Worm (Caenorhabditis elegans) whole organism, L2 larva: Measurements from ENCODE around the gene C51E3.6.

Experiments used
- F13H6.1 ChIP-seq: sonication (generic microtip); optimal IDR thresholded peaks from 2 replicates; lab custom pipeline; 2016; ENCODE audit warnings: missing genetic modification characterization, missing compliant biosample characterization
- R02D3.7 ChIP-seq: fragments of 150-350 bp; optimal IDR thresholded peaks from 2 replicates; lab custom pipeline; 2014; ENCODE audit warnings: missing biosample characterization, missing genetic modification characterization
- Y55F3AM.14 ChIP-seq: fragments of 200-800 bp; sonication (Bioruptor generic); optimal IDR thresholded peaks from 2 replicates; lab custom pipeline; 2018; ENCODE audit warnings: mild to moderate bottlenecking, missing genetic modification characterization, missing compliant biosample characterization
- alr-1 ChIP-seq: fragments of 150-350 bp; optimal IDR thresholded peaks from 2 replicates; lab custom pipeline; 2014; ENCODE audit warnings: missing biosample characterization, missing genetic modification characterization
- aly-2 ChIP-seq: fragments of 150-350 bp; optimal IDR thresholded peaks from 2 replicates; lab custom pipeline; 2014; ENCODE audit warnings: missing biosample characterization, missing genetic modification characterization
- ama-1 ChIP-seq: fragments of 150-350 bp; optimal IDR thresholded peaks from 2 replicates; lab custom pipeline; 2018; ENCODE audit warnings: inconsistent platforms
- blmp-1 ChIP-seq: sonication (generic microtip); optimal IDR thresholded peaks from 2 replicates; lab custom pipeline; 2017; ENCODE audit warnings: missing genetic modification characterization, mild to moderate bottlenecking, missing compliant biosample characterization, antibody characterized with exemption, moderate library complexity; ENCODE audit not compliant: insufficient read depth
- ceh-16 ChIP-seq: fragments of 150-350 bp; optimal IDR thresholded peaks from 2 replicates; lab custom pipeline; 2014; ENCODE audit warnings: missing biosample characterization, missing genetic modification characterization
- ceh-82 ChIP-seq: fragments of 150-350 bp; optimal IDR thresholded peaks from 2 replicates; lab custom pipeline; 2014; ENCODE audit warnings: missing biosample characterization, missing genetic modification characterization
- dmd-4 ChIP-seq: sonication (generic microtip); optimal IDR thresholded peaks from 2 replicates; lab custom pipeline; 2017; ENCODE audit warnings: missing biosample characterization, missing genetic modification characterization
- egl-27 ChIP-seq: sonication (generic microtip); optimal IDR thresholded peaks from 3 replicates; lab custom pipeline; 2017; ENCODE audit warnings: missing biosample characterization, missing genetic modification reagents, missing genetic modification characterization
- elt-1 ChIP-seq: fragments of 150-350 bp; optimal IDR thresholded peaks from 2 replicates; lab custom pipeline; 2014; ENCODE audit warnings: missing biosample characterization, missing genetic modification characterization
- elt-3 ChIP-seq: sonication (generic microtip); optimal IDR thresholded peaks from 2 replicates; lab custom pipeline; 2017; ENCODE audit warnings: missing biosample characterization, missing genetic modification characterization
- fos-1 ChIP-seq: fragments of 150-350 bp; optimal IDR thresholded peaks from 2 replicates; lab custom pipeline; 2014; ENCODE audit warnings: missing biosample characterization, missing genetic modification characterization
- lin-13 ChIP-seq: fragments of 150-350 bp; optimal IDR thresholded peaks from 2 replicates; lab custom pipeline; 2014; ENCODE audit warnings: missing biosample characterization, missing genetic modification reagents, missing genetic modification characterization
- lsy-2 ChIP-seq, 2 experiments: fragments of 150-350 bp in 1 of 2; sonication (generic microtip) in 1 of 2; optimal IDR thresholded peaks; 2 replicates each; lab custom pipeline; 2014 to 2017; ENCODE audit warnings: missing biosample characterization in 2 of 2, missing genetic modification characterization in 2 of 2
- mbf-1 ChIP-seq: sonication (generic microtip); optimal IDR thresholded peaks from 2 replicates; lab custom pipeline; 2017; ENCODE audit warnings: missing biosample characterization, missing genetic modification characterization
- mdl-1 ChIP-seq, 2 experiments: fragments of 150-350 bp in 1 of 2; sonication (generic microtip) in 1 of 2; optimal IDR thresholded peaks; 2 replicates each; lab custom pipeline; 2017; ENCODE audit warnings: missing biosample characterization in 2 of 2, missing genetic modification characterization in 2 of 2
- nhr-10 ChIP-seq: sonication (generic microtip); optimal IDR thresholded peaks from 2 replicates; lab custom pipeline; 2017; ENCODE audit warnings: missing biosample characterization, missing genetic modification characterization
- nhr-11 ChIP-seq: fragments of 150-350 bp; optimal IDR thresholded peaks from 2 replicates; lab custom pipeline; 2014; ENCODE audit warnings: missing biosample characterization, missing genetic modification characterization
- nhr-12 ChIP-seq: fragments of 150-350 bp; optimal IDR thresholded peaks from 2 replicates; lab custom pipeline; 2014; ENCODE audit warnings: missing biosample characterization, missing genetic modification characterization
- nhr-21 ChIP-seq: fragments of 150-350 bp; optimal IDR thresholded peaks from 2 replicates; lab custom pipeline; 2014; ENCODE audit warnings: missing biosample characterization, missing genetic modification characterization
- nhr-23 ChIP-seq: fragments of 150-350 bp; optimal IDR thresholded peaks from 2 replicates; lab custom pipeline; 2014; ENCODE audit warnings: missing biosample characterization, missing genetic modification reagents, missing genetic modification characterization
- nhr-237 ChIP-seq: fragments of 150-350 bp; optimal IDR thresholded peaks from 2 replicates; lab custom pipeline; 2014; ENCODE audit warnings: missing biosample characterization, missing genetic modification characterization
- nhr-77 ChIP-seq: fragments of 150-350 bp; optimal IDR thresholded peaks from 2 replicates; lab custom pipeline; 2014; ENCODE audit warnings: missing biosample characterization, missing genetic modification characterization
- peb-1 ChIP-seq: fragments of 150-350 bp; optimal IDR thresholded peaks from 2 replicates; lab custom pipeline; 2014; ENCODE audit warnings: missing biosample characterization, missing genetic modification characterization
- sem-4 ChIP-seq: fragments of 150-350 bp; optimal IDR thresholded peaks from 2 replicates; lab custom pipeline; 2014; ENCODE audit warnings: missing biosample characterization, missing genetic modification reagents, missing genetic modification characterization
- skn-1 ChIP-seq: sonication (generic microtip); optimal IDR thresholded peaks from 2 replicates; lab custom pipeline; 2017; ENCODE audit warnings: missing biosample characterization, missing genetic modification characterization
- sma-3 ChIP-seq: sonication (generic microtip); optimal IDR thresholded peaks from 2 replicates; lab custom pipeline; 2016; ENCODE audit warnings: missing genetic modification reagents, missing genetic modification characterization, missing compliant biosample characterization
- sma-9 ChIP-seq, 2 experiments: fragments of 150-350 bp in 1 of 2; sonication (generic microtip) in 1 of 2; optimal IDR thresholded peaks; 2 replicates each; lab custom pipeline; 2014 to 2016; ENCODE audit warnings: missing genetic modification characterization in 2 of 2, mild to moderate bottlenecking in 1 of 2, missing biosample characterization in 1 of 2, missing compliant biosample characterization in 1 of 2, missing genetic modification reagents in 1 of 2, moderate library complexity in 1 of 2
- snpc-4 ChIP-seq: fragments of 150-350 bp; optimal IDR thresholded peaks from 2 replicates; lab custom pipeline; 2014; ENCODE audit warnings: missing biosample characterization, missing genetic modification characterization
- unc-55 ChIP-seq: fragments of 150-350 bp; sonication (generic microtip); optimal IDR thresholded peaks from 3 replicates; lab custom pipeline; 2014; ENCODE audit warnings: missing biosample characterization, missing genetic modification reagents, missing genetic modification characterization
- unc-62 ChIP-seq: fragments of 150-350 bp; optimal IDR thresholded peaks from 2 replicates; lab custom pipeline; 2014; ENCODE audit warnings: missing biosample characterization, missing genetic modification reagents, missing genetic modification characterization
- ztf-1 ChIP-seq: fragments of 200-800 bp; sonication (Bioruptor generic); conservative IDR thresholded peaks from 2 replicates; pipeline ENCODE4 v1.3.6; 2022; ENCODE audit warnings: missing genetic modification characterization, missing compliant biosample characterization
- ztf-11 ChIP-seq: sonication (generic microtip); optimal IDR thresholded peaks from 2 replicates; lab custom pipeline; 2017; ENCODE audit warnings: missing biosample characterization, missing genetic modification characterization
- ztf-4 ChIP-seq: fragments of 150-350 bp; optimal IDR thresholded peaks from 2 replicates; lab custom pipeline; 2014; ENCODE audit warnings: missing biosample characterization, missing genetic modification characterization

Gene C51E3.6

ce11 chrV:10166368-10166767 lies at the start of gene C51E3.6:
C51E3.6 (minus strand) TSS chrV:10166468.
- TF ChIP-seq nhr-21 (tag; lab: Kevin White, UChicago): no peak
- no peak for TF ChIP-seq alr-1 (tag; lab: Kevin White, UChicago)
- TF ChIP-seq nhr-11 (tag; lab: Kevin White, UChicago): no peak
- TF ChIP-seq skn-1 (tag; lab: Kevin White, UChicago): no peak
- TF ChIP-seq sem-4 (tag; lab: Kevin White, UChicago): no peak
- no peak for TF ChIP-seq blmp-1 (tag; lab: Kevin White, UChicago)
- TF ChIP-seq nhr-10: no peak
- TF ChIP-seq ama-1 (lab: Kevin White, UChicago): no peak
- TF ChIP-seq lsy-2 (tag; optimal IDR thresholded peaks at IDR 0.05; lab: Kevin White, UChicago): no peak
- no peak for TF ChIP-seq mdl-1 (tag; optimal IDR thresholded peaks at IDR 0.05; lab: Kevin White, UChicago)
- TF ChIP-seq mbf-1 (tag; lab: Kevin White, UChicago): no peak
- no peak for TF ChIP-seq ceh-82 (tag; lab: Kevin White, UChicago)
- TF ChIP-seq sma-3 (GFP tag; lab: Kevin White, UChicago): no peak
- no peak for TF ChIP-seq unc-62 (GFP tag; lab: Kevin White, UChicago)
- TF ChIP-seq egl-27 (tag; lab: Kevin White, UChicago): no peak
- TF ChIP-seq elt-1: no peak
- no peak for TF ChIP-seq unc-55 (GFP tag; lab: Kevin White, UChicago)
- TF ChIP-seq F13H6.1 (tag; lab: Kevin White, UChicago): no peak
- no peak for TF ChIP-seq nhr-237 (tag; lab: Kevin White, UChicago)
- TF ChIP-seq ztf-11 (tag; lab: Kevin White, UChicago): no peak

ce11 chrV:10212627-10213026 lies 46.4 kb upstream of the C51E3.6 start, which contains the start of gene hpo-40:
hpo-40 (plus strand) TSS chrV:10212927.
- TF ChIP-seq nhr-23 (tag; lab: Kevin White, UChicago): no peak
- TF ChIP-seq sem-4 (tag; lab: Kevin White, UChicago): no peak
- no peak for TF ChIP-seq nhr-11 (tag; lab: Kevin White, UChicago)
- TF ChIP-seq Y55F3AM.14 (GFP tag; lab: Kevin White, UChicago): no peak
- no peak for TF ChIP-seq unc-55 (GFP tag; lab: Kevin White, UChicago)
- TF ChIP-seq fos-1: no peak
- no peak for TF ChIP-seq ceh-16 (tag; lab: Kevin White, UChicago)
- TF ChIP-seq lsy-2 (tag; optimal IDR thresholded peaks at IDR 0.05; lab: Kevin White, UChicago): no peak
- no peak for TF ChIP-seq dmd-4 (tag; lab: Kevin White, UChicago)
- no peak for TF ChIP-seq R02D3.7 (tag; lab: Kevin White, UChicago)
- no peak for TF ChIP-seq unc-62 (GFP tag; lab: Kevin White, UChicago)
- no peak for TF ChIP-seq aly-2 (tag; lab: Kevin White, UChicago)
- no peak for TF ChIP-seq nhr-77 (tag; lab: Kevin White, UChicago)
- no peak for TF ChIP-seq sma-3 (GFP tag; lab: Kevin White, UChicago)
- no peak for TF ChIP-seq ztf-4 (tag; lab: Kevin White, UChicago)
- no peak for TF ChIP-seq nhr-12 (tag; lab: Kevin White, UChicago)
- TF ChIP-seq nhr-21 (tag; lab: Kevin White, UChicago): no peak

- TF ChIP-seq nhr-23 (tag; lab: Kevin White, UChicago) (no peak), F13H6.1 (tag; lab: Kevin White, UChicago) (no peak), unc-55 (GFP tag; lab: Kevin White, UChicago) (no peak), sma-9 (GFP tag; optimal IDR thresholded peaks at IDR 0.05; lab: Kevin White, UChicago) (no peak), sma-9 (tag; optimal IDR thresholded peaks at IDR 0.05; lab: Kevin White, UChicago) (no peak), elt-1 (no peak), unc-62 (GFP tag; lab: Kevin White, UChicago) (no peak)
Measured at ce11 chrV:10212027-10212426, 45.8 kb upstream of the C51E3.6 start, which contains the start of gene zhit-3. zhit-3 (minus strand) TSS chrV:10212127.

- TF ChIP-seq ztf-4 (tag; lab: Kevin White, UChicago) (no peak), lin-13 (no peak), lsy-2 (tag; optimal IDR thresholded peaks at IDR 0.05; lab: Kevin White, UChicago) (no peak), R02D3.7 (tag; lab: Kevin White, UChicago) (no peak), ztf-1 (GFP tag; lab: Robert Waterston, UW) (no peak), nhr-77 (tag; lab: Kevin White, UChicago) (no peak), nhr-11 (tag; lab: Kevin White, UChicago) (no peak), skn-1 (tag; lab: Kevin White, UChicago) (no peak), ama-1 (lab: Kevin White, UChicago) (no peak), peb-1 (tag; lab: Kevin White, UChicago) (no peak), snpc-4 (no peak), elt-3 (tag; lab: Kevin White, UChicago) (no peak)
Measured at ce11 chrV:10210244-10210643, 44.0 kb upstream of the C51E3.6 start, which contains the start of gene tftc-3. tftc-3 (minus strand) TSS chrV:10210344.
